Fruit fly (Drosophila melanogaster): ENCODE results near the gene Asciz.
A peak's percentile ranks its signal among the peaks of the same experiment; 100 is the strongest.

Asciz gene

DNA sequence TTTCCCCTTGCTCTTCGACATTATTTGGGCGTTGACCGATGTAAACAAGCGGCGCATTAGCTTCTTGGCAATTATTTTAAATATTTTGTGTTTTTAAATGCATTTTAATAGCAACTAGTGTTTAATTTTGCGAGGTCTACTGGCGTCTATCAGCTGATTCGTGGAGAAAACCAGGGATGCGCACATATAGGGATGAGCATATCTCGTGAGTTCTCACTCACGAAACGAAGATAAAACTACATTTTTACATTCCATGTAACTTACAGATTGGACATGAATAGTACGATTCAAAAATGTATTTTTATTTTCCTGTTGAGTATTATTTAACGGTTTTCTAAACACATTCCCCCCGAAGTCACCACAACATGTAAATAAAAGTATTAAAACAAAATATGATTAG is 31.4 kb upstream of the Asciz start, which contains the start of gene CG14966 (continued):
- TF ChIP-seq TFAM (GFP tag; optimal IDR thresholded peaks at IDR 0.05) = no peak
- no peak for TF ChIP-seq CG10366 (GFP tag; IDR thresholded peaks at IDR 0.05)
- no peak for TF ChIP-seq stc (GFP tag; IDR thresholded peaks at IDR 0.05)
- no peak for TF ChIP-seq Six4 (GFP tag; optimal IDR thresholded peaks at IDR 0.05)
- no peak for TF ChIP-seq CG9609 (GFP tag; optimal IDR thresholded peaks at IDR 0.05)
- no peak for TF ChIP-seq CG10565 (GFP tag; optimal IDR thresholded peaks at IDR 0.05)
- TF ChIP-seq Dref (GFP tag; IDR thresholded peaks at IDR 0.05) = 0 out of 2 replicates have a peak, but pooled peaks have one; percentile 36
- TF ChIP-seq Kr (GFP tag; optimal IDR thresholded peaks at IDR 0.05) = no peak
- no peak for TF ChIP-seq prd (optimal IDR thresholded peaks at IDR 0.05)
- 0 out of 3 replicates have a peak, but pooled peaks have one; percentile 8 for TF ChIP-seq prd (GFP tag; IDR thresholded peaks at IDR 0.05)
- TF ChIP-seq NC2β (GFP tag; optimal IDR thresholded peaks at IDR 0.05) = peak; percentile 11
- no peak for TF ChIP-seq CG7745 (tag; optimal IDR thresholded peaks at IDR 0.05)
- TF ChIP-seq CG11085 (GFP tag; IDR thresholded peaks at IDR 0.05) = no peak
- peak; percentile 53 for TF ChIP-seq Dek (tag; optimal IDR thresholded peaks at IDR 0.05)
- TF ChIP-seq Sox102F (GFP tag; optimal IDR thresholded peaks at IDR 0.05) = no peak
- TF ChIP-seq CG6854 (GFP tag; optimal IDR thresholded peaks at IDR 0.05) = no peak
- TF ChIP-seq fd3F (GFP tag; optimal IDR thresholded peaks at IDR 0.05) = no peak
- no peak for TF ChIP-seq bowl (GFP tag; IDR thresholded peaks at IDR 0.05)
- TF ChIP-seq Blimp-1 (GFP tag; optimal IDR thresholded peaks at IDR 0.05) = no peak
- TF ChIP-seq CG5180 (GFP tag; optimal IDR thresholded peaks at IDR 0.05) = no peak
- peak; percentile 73 for TF ChIP-seq Rfx (GFP tag; IDR thresholded peaks at IDR 0.05)
- no peak for TF ChIP-seq CG8281 (tag; optimal IDR thresholded peaks at IDR 0.05)
- no peak for TF ChIP-seq CG10959 (GFP tag; IDR thresholded peaks at IDR 0.05)
- no peak for TF ChIP-seq Nf-YB (GFP tag; optimal IDR thresholded peaks at IDR 0.05)
- TF ChIP-seq Mes4 (GFP tag; optimal IDR thresholded peaks at IDR 0.05) = no peak
- TF ChIP-seq CG13775 (GFP tag; optimal IDR thresholded peaks at IDR 0.05) = no peak
- no peak for TF ChIP-seq twi (tag; optimal IDR thresholded peaks at IDR 0.05)
- TF ChIP-seq da (GFP tag; optimal IDR thresholded peaks at IDR 0.05) = no peak
- no peak for TF ChIP-seq CG7271 (tag; optimal IDR thresholded peaks at IDR 0.05)
- no peak for TF ChIP-seq CG18476 (GFP tag; optimal IDR thresholded peaks at IDR 0.05)
- TF ChIP-seq chinmo (GFP tag; IDR thresholded peaks at IDR 0.05; ENCODE audit: partially characterized antibody) = peak; percentile 53; the same call in 1 of the 4 replicates
- TF ChIP-seq CG18262 (tag; optimal IDR thresholded peaks at IDR 0.05) = peak; percentile 7
- no peak for TF ChIP-seq cad (GFP tag; optimal IDR thresholded peaks at IDR 0.05)
- peak; percentile 54 for TF ChIP-seq CG13624 (GFP tag; optimal IDR thresholded peaks at IDR 0.05)
- TF ChIP-seq Nf-YC (tag; optimal IDR thresholded peaks at IDR 0.05) = peak; percentile 64
- TF ChIP-seq CG17568 (GFP tag; optimal IDR thresholded peaks at IDR 0.05) = no peak
- no peak for TF ChIP-seq CG10321 (GFP tag; IDR thresholded peaks at IDR 0.05)
- no peak for TF ChIP-seq CG11398 (GFP tag; optimal IDR thresholded peaks at IDR 0.05)
- no peak for TF ChIP-seq CG13123 (GFP tag; optimal IDR thresholded peaks at IDR 0.05)
- TF ChIP-seq CG4617 (GFP tag; optimal IDR thresholded peaks at IDR 0.05; ENCODE audit: borderline replicate concordance) = peak; percentile 7
- TF ChIP-seq croc (GFP tag; conservative IDR thresholded peaks at IDR 0.05) = no peak
- TF ChIP-seq Aef1 (GFP tag; IDR thresholded peaks at IDR 0.05) = no peak
- peak; percentile 96 for TF ChIP-seq Bgb (GFP tag; IDR thresholded peaks at IDR 0.05; ENCODE audit: partially characterized antibody)
- peak; percentile 4 for TF ChIP-seq CG2678 (tag; optimal IDR thresholded peaks at IDR 0.05)
- peak; percentile 15 for TF ChIP-seq Hsf (GFP tag; optimal IDR thresholded peaks at IDR 0.05)
- no peak for TF ChIP-seq btn (GFP tag; optimal IDR thresholded peaks at IDR 0.05)
- TF ChIP-seq CG31441 (GFP tag; IDR thresholded peaks at IDR 0.05) = no peak
- no peak for TF ChIP-seq pros (GFP tag; optimal IDR thresholded peaks at IDR 0.05)
- TF ChIP-seq Trl (optimal IDR thresholded peaks at IDR 0.05) = no peak
- TF ChIP-seq Trl (GFP tag; optimal IDR thresholded peaks at IDR 0.05) = no peak
- TF ChIP-seq CG2116 (GFP tag; optimal IDR thresholded peaks at IDR 0.05) = peak; percentile 43
- TF ChIP-seq CG31224 (GFP tag; IDR thresholded peaks at IDR 0.05) = no peak
